Worm (Caenorhabditis elegans) whole organism, L1 larva: ENCODE data around the gene Y82E9BR.18.

Experiments
- C34B4.2 ChIP-seq: sonication (generic microtip); optimal IDR thresholded peaks from 2 replicates; lab custom pipeline; 2017; ENCODE audit warnings: mild to moderate bottlenecking, missing genetic modification characterization, missing compliant biosample characterization
- Y116A8C.19 ChIP-seq: sonication (generic microtip); optimal IDR thresholded peaks from 2 replicates; lab custom pipeline; 2016; ENCODE audit warnings: missing compliant biosample characterization, missing genetic modification characterization, borderline replicate concordance
- aha-1 ChIP-seq: fragments of 150-350 bp; optimal IDR thresholded peaks from 2 replicates; lab custom pipeline; 2014; ENCODE audit warnings: missing biosample characterization, missing genetic modification characterization
- alr-1 ChIP-seq: fragments of 200-800 bp; sonication (Bioruptor generic); optimal IDR thresholded peaks from 2 replicates; lab custom pipeline; 2018; ENCODE audit warnings: borderline replicate concordance, mild to moderate bottlenecking, missing genetic modification characterization, missing compliant biosample characterization
- ama-1 ChIP-seq: fragments of 150-350 bp; optimal IDR thresholded peaks from 2 replicates; lab custom pipeline; 2014
- ceh-8 ChIP-seq: fragments of 200-800 bp; sonication (Bioruptor generic); optimal IDR thresholded peaks from 2 replicates; lab custom pipeline; 2018; ENCODE audit warnings: mild to moderate bottlenecking, missing genetic modification characterization, moderate library complexity, missing compliant biosample characterization
- ceh-88 ChIP-seq: fragments of 200-800 bp; sonication (Bioruptor generic); IDR thresholded peaks from 2 replicates; pipeline ENCODE4 v1.3.6; 2022; ENCODE audit warnings: missing genetic modification characterization, missing compliant biosample characterization
- ceh-90 ChIP-seq: sonication (generic microtip); optimal IDR thresholded peaks from 2 replicates; lab custom pipeline; 2016; ENCODE audit warnings: missing genetic modification characterization, missing compliant biosample characterization
- dpl-1 ChIP-seq, 3 experiments: fragments of 150-350 bp in 2 of 3; sonication (generic microtip) in 1 of 3; optimal IDR thresholded peaks; 2 replicates each; lab custom pipeline; 2014 to 2017; ENCODE audit warnings: missing biosample characterization in 3 of 3, missing genetic modification characterization in 3 of 3, missing genetic modification reagents in 3 of 3
- dsc-1 ChIP-seq: sonication (generic microtip); optimal IDR thresholded peaks from 2 replicates; lab custom pipeline; 2016; ENCODE audit warnings: mild to moderate bottlenecking, missing genetic modification characterization, missing compliant biosample characterization
- efl-1 ChIP-seq, 4 experiments: fragments of 150-350 bp; optimal IDR thresholded peaks in 3 of 4; peaks in 1 of 4; 1 replicate in 1 of 4; 2 replicates in 3 of 4; lab custom pipeline; 2014; ENCODE audit warnings: missing biosample characterization in 2 of 4, missing genetic modification characterization in 2 of 4, missing genetic modification reagents in 2 of 4
- efl-3 ChIP-seq: fragments of 200-800 bp; sonication (Bioruptor generic); optimal IDR thresholded peaks from 2 replicates; lab custom pipeline; 2018; ENCODE audit warnings: mild to moderate bottlenecking, missing genetic modification characterization, missing compliant biosample characterization
- egl-13 ChIP-seq: sonication (generic microtip); optimal IDR thresholded peaks from 2 replicates; lab custom pipeline; 2016; ENCODE audit warnings: missing genotype, missing genetic modification reagents, missing genetic modification characterization, missing compliant biosample characterization
- egl-27 ChIP-seq, 2 experiments: fragments of 150-350 bp in 1 of 2; sonication (generic microtip); optimal IDR thresholded peaks; 3 replicates each; lab custom pipeline; 2017 to 2018; ENCODE audit warnings: missing biosample characterization in 2 of 2, missing genetic modification characterization in 2 of 2, missing genetic modification reagents in 2 of 2
- elt-3 ChIP-seq, 6 experiments: fragments of 150-350 bp in 1 of 6; sonication (generic microtip); optimal IDR thresholded peaks; 2 replicates each; lab custom pipeline; 2017 to 2018; ENCODE audit warnings: missing biosample characterization in 6 of 6, missing genetic modification characterization in 6 of 6, inconsistent platforms in 1 of 6
- ets-5 ChIP-seq: fragments of 200-800 bp; sonication (Bioruptor generic); IDR thresholded peaks from 2 replicates; pipeline ENCODE4 v1.3.6; 2022; ENCODE audit warnings: missing genetic modification characterization, missing compliant biosample characterization
- fkh-8 ChIP-seq: sonication (generic microtip); optimal IDR thresholded peaks from 2 replicates; lab custom pipeline; 2016; ENCODE audit warnings: mild to moderate bottlenecking, missing genetic modification characterization, missing compliant biosample characterization
- hlh-17 ChIP-seq: fragments of 200-800 bp; sonication (Bioruptor generic); optimal IDR thresholded peaks from 2 replicates; lab custom pipeline; 2018; ENCODE audit warnings: missing genetic modification characterization, mild to moderate bottlenecking, missing compliant biosample characterization, moderate library complexity, borderline replicate concordance
- irx-1 ChIP-seq: sonication (generic microtip); optimal IDR thresholded peaks from 2 replicates; lab custom pipeline; 2016; ENCODE audit warnings: missing genetic modification characterization, missing compliant biosample characterization
- jun-1 ChIP-seq: fragments of 150-350 bp; optimal IDR thresholded peaks from 2 replicates; lab custom pipeline; 2014; ENCODE audit warnings: missing biosample characterization, missing genetic modification reagents, missing genetic modification characterization
- lin-14 ChIP-seq: fragments of 200-800 bp; sonication (Bioruptor generic); optimal IDR thresholded peaks from 2 replicates; lab custom pipeline; 2018; ENCODE audit warnings: mild to moderate bottlenecking, missing genetic modification characterization, moderate library complexity, missing compliant biosample characterization
- lin-35 ChIP-seq, 2 experiments: fragments of 150-350 bp; optimal IDR thresholded peaks; 2 replicates each; lab custom pipeline; 2014; ENCODE audit warnings: missing biosample characterization in 2 of 2, missing genetic modification characterization in 2 of 2, missing genetic modification reagents in 2 of 2
- lsy-2 ChIP-seq, 2 experiments: fragments of 150-350 bp; optimal IDR thresholded peaks; 2 replicates each; lab custom pipeline; 2014; ENCODE audit warnings: missing biosample characterization in 2 of 2, missing genetic modification characterization in 2 of 2
- nhr-12 ChIP-seq: sonication (generic microtip); optimal IDR thresholded peaks from 2 replicates; lab custom pipeline; 2017; ENCODE audit warnings: missing biosample characterization, missing genetic modification characterization
- nhr-19 ChIP-seq: fragments of 200-800 bp; sonication (Bioruptor generic); conservative IDR thresholded peaks from 2 replicates; pipeline ENCODE4 v1.3.6; 2022; ENCODE audit warnings: missing genetic modification characterization, missing compliant biosample characterization
- nhr-20 ChIP-seq: sonication (generic microtip); optimal IDR thresholded peaks from 2 replicates; lab custom pipeline; 2016; ENCODE audit warnings: mild to moderate bottlenecking, missing genetic modification characterization, missing compliant biosample characterization
- nhr-28 ChIP-seq: fragments of 150-350 bp; optimal IDR thresholded peaks from 2 replicates; lab custom pipeline; 2014; ENCODE audit warnings: missing biosample characterization, missing genetic modification characterization
- nhr-47 ChIP-seq: sonication (generic microtip); optimal IDR thresholded peaks from 2 replicates; lab custom pipeline; 2016; ENCODE audit warnings: mild to moderate bottlenecking, missing genetic modification characterization, moderate library complexity, missing compliant biosample characterization
- nhr-85 ChIP-seq: sonication (generic microtip); peaks from one replicate; lab custom pipeline; 2016; ENCODE audit warnings: missing genetic modification characterization, inconsistent platforms, missing compliant biosample characterization
- rnt-1 ChIP-seq: sonication (generic microtip); optimal IDR thresholded peaks from 2 replicates; lab custom pipeline; 2016; ENCODE audit warnings: mild to moderate bottlenecking, missing genetic modification characterization, moderate library complexity, missing compliant biosample characterization
- snpc-4 ChIP-seq: fragments of 150-350 bp; optimal IDR thresholded peaks from 2 replicates; lab custom pipeline; 2014; ENCODE audit warnings: missing biosample characterization, missing genetic modification characterization
- sup-37 ChIP-seq: fragments of 200-800 bp; sonication (Bioruptor generic); optimal IDR thresholded peaks from 2 replicates; lab custom pipeline; 2018; ENCODE audit warnings: mild to moderate bottlenecking, missing genetic modification characterization, missing compliant biosample characterization
- swsn-7 ChIP-seq: sonication (generic microtip); optimal IDR thresholded peaks from 2 replicates; lab custom pipeline; 2016; ENCODE audit warnings: missing genetic modification characterization, missing compliant biosample characterization
- tbx-2 ChIP-seq: sonication (generic microtip); optimal IDR thresholded peaks from 2 replicates; lab custom pipeline; 2016; ENCODE audit warnings: missing genetic modification characterization, missing compliant biosample characterization
- tlp-1 ChIP-seq: fragments of 150-350 bp; optimal IDR thresholded peaks from 2 replicates; lab custom pipeline; 2014; ENCODE audit warnings: missing biosample characterization, missing genetic modification characterization
- unc-30 ChIP-seq: sonication (generic microtip); optimal IDR thresholded peaks from 2 replicates; lab custom pipeline; 2017; ENCODE audit warnings: missing biosample characterization, missing genetic modification characterization
- unc-62 ChIP-seq: fragments of 150-350 bp; optimal IDR thresholded peaks from 2 replicates; lab custom pipeline; 2014; ENCODE audit warnings: missing biosample characterization, missing genetic modification reagents, missing genetic modification characterization
- vab-15 ChIP-seq: sonication (generic microtip); optimal IDR thresholded peaks from 2 replicates; lab custom pipeline; 2017; ENCODE audit warnings: missing genotype, mild to moderate bottlenecking, missing genetic modification characterization, missing compliant biosample characterization
- zip-4 ChIP-seq: fragments of 200-800 bp; sonication (Bioruptor generic); optimal IDR thresholded peaks from 2 replicates; lab custom pipeline; 2018; ENCODE audit warnings: mild to moderate bottlenecking, missing genetic modification characterization, moderate library complexity, missing compliant biosample characterization
- ztf-11 ChIP-seq, 2 experiments: sonication (generic microtip); optimal IDR thresholded peaks; 2 replicates each; lab custom pipeline; 2016 to 2017; ENCODE audit warnings: missing genetic modification characterization in 2 of 2, missing biosample characterization in 1 of 2, missing compliant biosample characterization in 1 of 2
- ztf-4 ChIP-seq: fragments of 150-350 bp; optimal IDR thresholded peaks from 2 replicates; lab custom pipeline; 2014; ENCODE audit warnings: missing biosample characterization, missing genetic modification characterization

The Y82E9BR.18 gene

DNA sequence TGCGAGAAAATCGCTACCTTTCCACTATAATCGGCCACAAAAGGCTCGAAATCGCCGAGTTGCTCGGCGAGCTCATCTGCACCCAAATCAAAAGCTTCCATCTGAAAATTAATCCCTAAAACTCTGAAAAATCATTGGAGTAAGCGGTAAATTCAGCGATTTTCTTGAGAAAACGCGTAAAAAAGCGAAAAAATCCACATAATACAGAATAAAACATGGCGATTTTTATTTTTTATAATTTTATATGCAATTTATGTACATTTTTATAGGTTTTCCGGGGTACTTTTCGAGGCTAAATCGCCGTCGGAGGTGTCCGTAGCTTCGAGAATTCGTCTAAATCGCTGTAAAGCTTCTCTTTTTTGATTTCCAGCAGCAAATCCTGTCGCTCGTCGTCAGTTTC, 11.9 kb upstream of the Y82E9BR.18 start, which contains the start of gene Y82E9BR.19:
Y82E9BR.19 (minus strand) TSS at position 101 of the 400 bp plus-strand sequence.
- TF ChIP-seq lin-14 (GFP tag; lab: Kevin White, UChicago): no peak
- no peak for TF ChIP-seq dsc-1 (tag; lab: Kevin White, UChicago)
- no peak for TF ChIP-seq ceh-88 (GFP tag; lab: Robert Waterston, UW)
- no peak for TF ChIP-seq irx-1 (tag; lab: Kevin White, UChicago)
- no peak for TF ChIP-seq alr-1
- no peak for TF ChIP-seq nhr-12
- TF ChIP-seq Y116A8C.19 (tag; lab: Kevin White, UChicago): no peak
- TF ChIP-seq nhr-20 (tag; lab: Kevin White, UChicago): no peak
- TF ChIP-seq ceh-90 (tag; lab: Kevin White, UChicago): no peak
- no peak for TF ChIP-seq ama-1 (lab: Kevin White, UChicago)
- no peak for TF ChIP-seq efl-1 (optimal IDR thresholded peaks at IDR 0.05; lab: Kevin White, UChicago)
- TF ChIP-seq efl-1 (GFP tag; optimal IDR thresholded peaks at IDR 0.05 in 1 of 2; lab: Kevin White, UChicago): no peak
- no peak for TF ChIP-seq zip-4
- TF ChIP-seq ceh-8 (GFP tag; lab: Kevin White, UChicago): no peak
- TF ChIP-seq, all 84 proteins: peak for 0

ce11 chrIII:1468358-1469305, 14.7 kb downstream of the Y82E9BR.18 start:
- TF ChIP-seq lin-35 (GFP tag; optimal IDR thresholded peaks at IDR 0.05; lab: Kevin White, UChicago) (no peak), ztf-11 (tag; optimal IDR thresholded peaks at IDR 0.05; lab: Kevin White, UChicago) (no peak), lsy-2 (tag; optimal IDR thresholded peaks at IDR 0.05; lab: Kevin White, UChicago) (no peak), elt-3 (tag; optimal IDR thresholded peaks at IDR 0.05; lab: Kevin White, UChicago) (no peak)

DNA sequence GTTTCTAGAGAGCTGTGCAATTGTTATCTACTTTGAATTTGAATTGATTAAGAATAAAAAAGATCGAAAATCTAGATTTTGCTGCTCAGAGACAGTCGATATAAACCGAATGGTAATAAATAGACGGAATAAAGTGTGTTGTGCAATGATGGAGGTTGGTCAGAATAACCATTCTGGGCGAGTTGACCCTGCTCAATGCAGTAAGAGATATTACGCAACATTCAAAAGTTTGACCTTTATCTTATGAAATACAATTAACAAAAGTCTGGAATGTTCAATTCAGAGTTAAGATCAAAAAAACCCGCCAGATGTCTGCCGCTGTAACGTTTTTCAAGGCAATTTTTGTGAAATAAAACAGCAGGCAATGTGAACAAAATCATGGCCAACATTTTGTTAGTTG, 26.4 kb downstream of the Y82E9BR.18 start:
- TF ChIP-seq aha-1 (tag; lab: Kevin White, UChicago) (no peak), ets-5 (no peak), ceh-90 (tag; lab: Kevin White, UChicago) (no peak), ztf-4 (tag; lab: Kevin White, UChicago) (no peak), sup-37 (GFP tag; lab: Kevin White, UChicago) (no peak), snpc-4 (tag; lab: Kevin White, UChicago) (no peak), alr-1 (no peak), rnt-1 (tag; lab: Kevin White, UChicago) (no peak), zip-4 (no peak), egl-27 (tag; optimal IDR thresholded peaks at IDR 0.05; lab: Kevin White, UChicago) (no peak), lsy-2 (tag; optimal IDR thresholded peaks at IDR 0.05; lab: Kevin White, UChicago) (no peak), jun-1 (tag; lab: Kevin White, UChicago) (no peak), unc-30 (tag; lab: Kevin White, UChicago) (no peak), fkh-8 (no peak), lin-14 (GFP tag; lab: Kevin White, UChicago) (no peak), ceh-8 (GFP tag; lab: Kevin White, UChicago) (no peak), C34B4.2 (tag; lab: Kevin White, UChicago) (no peak), dpl-1 (GFP tag; optimal IDR thresholded peaks at IDR 0.05; lab: Kevin White, UChicago) (no peak), efl-1 (optimal IDR thresholded peaks at IDR 0.05; lab: Kevin White, UChicago) (no peak), efl-1 (GFP tag; optimal IDR thresholded peaks at IDR 0.05 in 1 of 2; lab: Kevin White, UChicago) (no peak), vab-15 (no peak)

DNA sequence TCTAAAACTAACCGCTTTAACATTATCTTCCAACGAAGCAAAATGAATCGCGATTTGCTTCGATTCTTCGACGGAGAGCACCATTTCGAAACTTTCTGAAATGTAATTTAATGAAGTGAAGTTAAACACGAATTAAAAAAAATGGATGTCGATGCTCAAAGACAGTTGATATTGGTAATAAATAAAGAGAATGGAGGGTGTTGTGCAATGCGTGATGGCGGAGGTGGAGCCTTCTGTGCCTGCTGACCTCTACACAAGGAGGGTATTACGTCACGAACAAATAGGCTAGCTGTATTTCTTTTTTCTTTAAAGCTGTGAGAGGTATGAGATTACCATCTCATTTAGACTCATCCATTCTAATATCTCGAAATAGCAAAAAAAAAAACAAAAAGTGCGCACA, 27.6 kb downstream of the Y82E9BR.18 start, which contains the start of gene Y82E9BR.17:
Y82E9BR.17 (minus strand) TSS at position 101 of the 400 bp plus-strand sequence.
- no peak for TF ChIP-seq nhr-85
- TF ChIP-seq ceh-8 (GFP tag; lab: Kevin White, UChicago): no peak
- no peak for TF ChIP-seq lin-14 (GFP tag; lab: Kevin White, UChicago)
- TF ChIP-seq unc-62 (GFP tag; lab: Kevin White, UChicago): no peak
- no peak for TF ChIP-seq swsn-7
- no peak for TF ChIP-seq efl-3
- no peak for TF ChIP-seq ceh-90 (tag; lab: Kevin White, UChicago)
- no peak for TF ChIP-seq hlh-17 (GFP tag; lab: Kevin White, UChicago)
- TF ChIP-seq nhr-47 (tag; lab: Kevin White, UChicago): no peak
- no peak for TF ChIP-seq egl-13
- TF ChIP-seq nhr-28: no peak
- no peak for TF ChIP-seq tbx-2 (tag; lab: Kevin White, UChicago)
- TF ChIP-seq nhr-19 (GFP tag; lab: Robert Waterston, UW): no peak
- TF ChIP-seq fkh-8: no peak
- TF ChIP-seq tlp-1 (tag; lab: Kevin White, UChicago): no peak
